Worm (Caenorhabditis elegans): ENCODE results near the gene C06A6.7.

Gene C06A6.7

ce11 chrIV:7789521-7789949 lies 48.8 kb downstream of the C06A6.7 start, which contains the start of gene imp-3 (continued):
- TF ChIP-seq lin-35 (GFP tag; optimal IDR thresholded peaks at IDR 0.05), result peak in 1 of 3 experiments; percentile 65
- peak; percentile 19 to 24 for TF ChIP-seq let-607 (tag; optimal IDR thresholded peaks at IDR 0.05)
- no peak for TF ChIP-seq D2030.7 (GFP tag; IDR thresholded peaks at IDR 0.05)
- no peak for TF ChIP-seq hlh-12 (tag; optimal IDR thresholded peaks at IDR 0.05)
- TF ChIP-seq tbp1 (GFP tag; optimal IDR thresholded peaks at IDR 0.05), result peak; percentile 60
- TF ChIP-seq Y79H2A.3 (GFP tag; conservative IDR thresholded peaks at IDR 0.05), result peak; percentile 81
- TF ChIP-seq hmg-1.2 (GFP tag; IDR thresholded peaks at IDR 0.05), result no peak; the same call in 1 of the 2 replicates
- TF ChIP-seq rcor-1 (GFP tag; IDR thresholded peaks at IDR 0.05), result peak; percentile 46; the same call in 1 of the 2 replicates
- no peak for TF ChIP-seq sptf-2 (GFP tag; optimal IDR thresholded peaks at IDR 0.05)
- TF ChIP-seq nhr-179 (tag; optimal IDR thresholded peaks at IDR 0.05), result no peak
- peak; percentile 23 for TF ChIP-seq xnd-1 (tag; optimal IDR thresholded peaks at IDR 0.05)
- peak; percentile 71 for TF ChIP-seq pha-4 (tag; optimal IDR thresholded peaks at IDR 0.05)
- TF ChIP-seq B0336.3 (GFP tag; IDR thresholded peaks at IDR 0.05), result peak; percentile 80
- no peak for TF ChIP-seq aptf-2 (GFP tag; conservative IDR thresholded peaks at IDR 0.05)
- TF ChIP-seq fkh-3 (tag; optimal IDR thresholded peaks at IDR 0.05), result no peak
- TF ChIP-seq lin-54 (GFP tag; optimal IDR thresholded peaks at IDR 0.05), result peak; percentile 43
- TF ChIP-seq Y67H2A.10 (GFP tag; conservative IDR thresholded peaks at IDR 0.05), result peak; percentile 33
- TF ChIP-seq Y53G8AR.9 (GFP tag; conservative IDR thresholded peaks at IDR 0.05), result peak; percentile 95
- no peak for TF ChIP-seq nhr-120 (GFP tag; IDR thresholded peaks at IDR 0.05)
- no peak for TF ChIP-seq nfya-1 (tag; optimal IDR thresholded peaks at IDR 0.05; ENCODE audit: borderline replicate concordance, insufficient read depth)
- no peak for TF ChIP-seq somi-1 (GFP tag; optimal IDR thresholded peaks at IDR 0.05)
- peak; percentile 9 for TF ChIP-seq lsl-1 (GFP tag; optimal IDR thresholded peaks at IDR 0.05)
- no peak for TF ChIP-seq bed-2 (GFP tag; IDR thresholded peaks at IDR 0.05)
- no peak for TF ChIP-seq nhr-90 (tag; optimal IDR thresholded peaks at IDR 0.05)
- 0 out of 2 replicates have a peak, but pooled peaks have one; percentile 22 for TF ChIP-seq lir-1 (GFP tag; conservative IDR thresholded peaks at IDR 0.05)
- TF ChIP-seq tbx-9 (tag; optimal IDR thresholded peaks at IDR 0.05; ENCODE audit: borderline replicate concordance), result peak; percentile 64
- peak; percentile 56; the same call in 1 of the 2 replicates for TF ChIP-seq Y56A3A.18 (GFP tag; IDR thresholded peaks at IDR 0.05)
- TF ChIP-seq F57C9.4 (tag; optimal IDR thresholded peaks at IDR 0.05), result peak; percentile 53
- peak; percentile 75 for TF ChIP-seq chd-7 (tag; optimal IDR thresholded peaks at IDR 0.05)
- no peak for TF ChIP-seq cebp-2 (GFP tag; IDR thresholded peaks at IDR 0.05)
- TF ChIP-seq C17E4.6 (GFP tag; IDR thresholded peaks at IDR 0.05), result peak; percentile 54; the same call in 1 of the 2 replicates
- no peak for TF ChIP-seq egrh-3 (GFP tag; IDR thresholded peaks at IDR 0.05)
- TF ChIP-seq rec-8 (tag; optimal IDR thresholded peaks at IDR 0.05), result no peak
- peak; percentile 1 for TF ChIP-seq gei-17 (GFP tag; optimal IDR thresholded peaks at IDR 0.05)
- no peak for TF ChIP-seq C06A6.2 (GFP tag; conservative IDR thresholded peaks at IDR 0.05)
- TF ChIP-seq madf-8 (GFP tag; conservative IDR thresholded peaks at IDR 0.05), result 0 out of 2 replicates have a peak, but pooled peaks have one; percentile 10
- TF ChIP-seq F23B12.7 (tag; optimal IDR thresholded peaks at IDR 0.05; ENCODE audit: insufficient read depth), result no peak
- TF ChIP-seq B0035.1 (tag; optimal IDR thresholded peaks at IDR 0.05), result no peak
- TF ChIP-seq zfh-2 (GFP tag; conservative IDR thresholded peaks at IDR 0.05), result no peak
- peak; percentile 74 for TF ChIP-seq attf-5 (GFP tag; optimal IDR thresholded peaks at IDR 0.05)
- TF ChIP-seq unc-130 (GFP tag; optimal IDR thresholded peaks at IDR 0.05), result peak; percentile 11
- TF ChIP-seq egl-18 (GFP tag; IDR thresholded peaks at IDR 0.05), result no peak
- TF ChIP-seq zim-3 (tag; optimal IDR thresholded peaks at IDR 0.05), result peak; percentile 66
- peak; percentile 22 for TF ChIP-seq nhr-80 (tag; optimal IDR thresholded peaks at IDR 0.05)
- TF ChIP-seq F33H1.4 (GFP tag; IDR thresholded peaks at IDR 0.05), result 0 out of 2 replicates have a peak, but pooled peaks have one; percentile 38
- no peak for TF ChIP-seq T07F8.4 (tag; optimal IDR thresholded peaks at IDR 0.05)
- TF ChIP-seq dpff-1 (tag; optimal IDR thresholded peaks at IDR 0.05), result peak; percentile 7
- TF ChIP-seq dpl-1 (GFP tag; optimal IDR thresholded peaks at IDR 0.05), result no peak
